Fruit fly (Drosophila melanogaster) whole organism, embryonic: ENCODE measurements around the gene Acp62F.
A peak's percentile ranks its signal among the peaks of the same experiment; 100 is the strongest.

Experiments used
- Atf3 ChIP-seq: fragments of 200-800 bp; sonication (Bioruptor generic); optimal IDR thresholded peaks from 3 replicates; lab custom pipeline; 2016; ENCODE audit warnings: missing biosample characterization, missing genetic modification characterization
- Bteb2 ChIP-seq: fragments of 200-800 bp; sonication (Bioruptor generic); optimal IDR thresholded peaks from 2 replicates; lab custom pipeline; 2016; ENCODE audit warnings: missing biosample characterization, missing genetic modification characterization
- CG11247 ChIP-seq: fragments of 200-800 bp; sonication (Bioruptor generic); IDR thresholded peaks from 2 replicates; pipeline ENCODE4 v1.3.6; 2022; ENCODE audit warnings: missing biosample characterization, missing genetic modification characterization
- CG12942 ChIP-seq: fragments of 200-800 bp; sonication (Bioruptor generic); optimal IDR thresholded peaks from 3 replicates; lab custom pipeline; 2016; ENCODE audit warnings: missing biosample characterization, missing genetic modification characterization
- CG13287 ChIP-seq: fragments of 200-800 bp; sonication (Bioruptor generic); IDR thresholded peaks from 2 replicates; pipeline ENCODE4 v1.3.6; 2022; ENCODE audit warnings: missing biosample characterization, missing genetic modification characterization; ENCODE audit not compliant: partially characterized antibody
- CG13894 ChIP-seq: fragments of 200-800 bp; sonication (Bioruptor generic); optimal IDR thresholded peaks from 3 replicates; lab custom pipeline; 2018; ENCODE audit warnings: missing biosample characterization, mild to moderate bottlenecking, missing genetic modification characterization, moderate library complexity
- CG14860 ChIP-seq: fragments of 200-800 bp; sonication (Bioruptor generic); IDR thresholded peaks from 3 replicates; pipeline ENCODE4 v1.3.6; 2022; ENCODE audit warnings: missing biosample characterization, missing genetic modification characterization; ENCODE audit not compliant: partially characterized antibody
- CG1529 ChIP-seq: fragments of 200-800 bp; sonication (Bioruptor generic); optimal IDR thresholded peaks from 3 replicates; lab custom pipeline; 2018; ENCODE audit warnings: missing biosample characterization, missing genetic modification characterization
- CG1647 ChIP-seq: fragments of 200-800 bp; sonication (Bioruptor generic); optimal IDR thresholded peaks from 3 replicates; lab custom pipeline; 2016; ENCODE audit warnings: missing biosample characterization, missing genetic modification characterization
- CG17186 ChIP-seq: fragments of 200-800 bp; sonication (Bioruptor generic); optimal IDR thresholded peaks from 3 replicates; lab custom pipeline; 2017; ENCODE audit warnings: missing biosample characterization, missing genetic modification reagents, missing genetic modification characterization
- CG17361 ChIP-seq: fragments of 200-800 bp; sonication (Bioruptor generic); IDR thresholded peaks from 3 replicates; pipeline ENCODE4 v1.3.6; 2022; ENCODE audit warnings: missing biosample characterization, missing genetic modification characterization
- CG17802 ChIP-seq: fragments of 200-800 bp; sonication (Bioruptor generic); optimal IDR thresholded peaks from 2 replicates; lab custom pipeline; 2018; ENCODE audit warnings: missing biosample characterization, mild to moderate bottlenecking, missing genetic modification characterization, moderate library complexity
- CG17829 ChIP-seq: fragments of 200-800 bp; optimal IDR thresholded peaks from 2 replicates; lab custom pipeline; 2019; ENCODE audit warnings: missing biosample characterization, mild to moderate bottlenecking, missing genetic modification characterization, moderate library complexity
- CG2116 ChIP-seq: fragments of 200-800 bp; sonication (Bioruptor generic); optimal IDR thresholded peaks from 3 replicates; lab custom pipeline; 2018; ENCODE audit warnings: missing biosample characterization, mild to moderate bottlenecking, missing genetic modification characterization
- CG32772 ChIP-seq: fragments of 200-800 bp; sonication (Bioruptor generic); IDR thresholded peaks from 2 replicates; pipeline ENCODE4 v1.3.6; 2022; ENCODE audit warnings: missing biosample characterization, missing genetic modification characterization
- CG4854 ChIP-seq: fragments of 200-800 bp; sonication (Bioruptor generic); optimal IDR thresholded peaks from 2 replicates; lab custom pipeline; 2016; ENCODE audit warnings: missing biosample characterization, missing genetic modification characterization, inconsistent platforms
- CG6813 ChIP-seq: fragments of 200-800 bp; sonication (Bioruptor generic); optimal IDR thresholded peaks from 2 replicates; lab custom pipeline; 2017; ENCODE audit warnings: missing biosample characterization, missing genetic modification characterization, mild to moderate bottlenecking, moderate library complexity, missing genetic modification reagents
- CoRest ChIP-seq: fragments of 200-800 bp; sonication (Bioruptor generic); optimal IDR thresholded peaks from 3 replicates; lab custom pipeline; 2018; ENCODE audit warnings: missing biosample characterization, mild to moderate bottlenecking, missing genetic modification characterization, moderate library complexity
- CrebB ChIP-seq: fragments of 200-800 bp; sonication (Bioruptor generic); optimal IDR thresholded peaks from 3 replicates; lab custom pipeline; 2018; ENCODE audit warnings: missing biosample characterization, mild to moderate bottlenecking, missing genetic modification characterization
- H15 ChIP-seq: fragments of 200-800 bp; sonication (Bioruptor generic); IDR thresholded peaks from 3 replicates; pipeline ENCODE4 v1.3.6; 2022; ENCODE audit warnings: missing biosample characterization, missing genetic modification characterization
- Hmx ChIP-seq: fragments of 200-800 bp; sonication (Bioruptor generic); optimal IDR thresholded peaks from 2 replicates; lab custom pipeline; 2016; ENCODE audit warnings: missing biosample characterization, missing genetic modification characterization
- Hr3 ChIP-seq: fragments of 200-800 bp; sonication (Bioruptor generic); optimal IDR thresholded peaks from 3 replicates; lab custom pipeline; 2016; ENCODE audit warnings: missing biosample characterization, missing genetic modification characterization
- Hr78 ChIP-seq, 2 experiments: fragments of 200-800 bp in 1 of 2; fragments of >200 bp in 1 of 2; sonication (Bioruptor generic) in 1 of 2; optimal IDR thresholded peaks; 2 replicates each; lab custom pipeline; 2017 to 2019; ENCODE audit warnings: missing biosample characterization in 2 of 2, missing genetic modification characterization in 2 of 2, mild to moderate bottlenecking in 1 of 2, moderate library complexity in 1 of 2
- Mad ChIP-seq: fragments of 200-800 bp; sonication (Bioruptor generic); optimal IDR thresholded peaks from 2 replicates; lab custom pipeline; 2016; ENCODE audit warnings: missing biosample characterization, missing genetic modification characterization
- Med ChIP-seq: fragments of 200-800 bp; sonication (Bioruptor generic); peaks from one replicate; lab custom pipeline; 2016; ENCODE audit warnings: missing biosample characterization, missing genetic modification characterization, mild to moderate bottlenecking, inconsistent platforms, moderate library complexity
- Meics ChIP-seq: fragments of 200-800 bp; sonication (Bioruptor generic); optimal IDR thresholded peaks from 2 replicates; lab custom pipeline; 2017; ENCODE audit warnings: missing biosample characterization, mild to moderate bottlenecking, missing genetic modification characterization
- Nf-YC ChIP-seq: fragments of 200-800 bp; optimal IDR thresholded peaks from 3 replicates; lab custom pipeline; 2019; ENCODE audit warnings: missing biosample characterization, mild to moderate bottlenecking, missing genetic modification characterization, moderate library complexity
- Rx ChIP-seq: fragments of 200-800 bp; sonication (Bioruptor generic); IDR thresholded peaks from 2 replicates; pipeline ENCODE4 v1.3.6; 2022; ENCODE audit warnings: missing biosample characterization, missing genetic modification characterization
- TFAM ChIP-seq: fragments of 200-800 bp; sonication (Bioruptor generic); optimal IDR thresholded peaks from 2 replicates; lab custom pipeline; 2017; ENCODE audit warnings: missing biosample characterization, missing genetic modification characterization, inconsistent platforms
- abd-A ChIP-seq: fragments of 200-800 bp; sonication (Bioruptor generic); optimal IDR thresholded peaks from 3 replicates; lab custom pipeline; 2019; ENCODE audit warnings: missing biosample characterization, mild to moderate bottlenecking, missing genetic modification characterization, moderate library complexity
- aop ChIP-seq: fragments of 200-800 bp; sonication (Bioruptor generic); IDR thresholded peaks from 2 replicates; pipeline ENCODE4 v1.3.6; 2022; ENCODE audit warnings: missing biosample characterization, missing genetic modification characterization
- bcd ChIP-seq: fragments of 200-800 bp; sonication (Bioruptor generic); optimal IDR thresholded peaks from 2 replicates; lab custom pipeline; 2017; ENCODE audit warnings: missing biosample characterization, mild to moderate bottlenecking, missing genetic modification characterization
- bowl ChIP-seq: fragments of 200-800 bp; sonication (Bioruptor generic); IDR thresholded peaks from 2 replicates; pipeline ENCODE4 v1.3.6; 2022; ENCODE audit warnings: missing biosample characterization, missing genetic modification characterization
- bsh ChIP-seq, 2 experiments: fragments of 200-800 bp; sonication (Bioruptor generic); optimal IDR thresholded peaks; 2 replicates each; lab custom pipeline; 2017 to 2018; ENCODE audit warnings: mild to moderate bottlenecking in 2 of 2, missing biosample characterization in 2 of 2, missing genetic modification characterization in 2 of 2, moderate library complexity in 1 of 2
- caup ChIP-seq: fragments of 200-800 bp; sonication (Bioruptor generic); optimal IDR thresholded peaks from 3 replicates; lab custom pipeline; 2017; ENCODE audit warnings: missing biosample characterization, mild to moderate bottlenecking, missing genetic modification characterization, moderate library complexity; ENCODE audit not compliant: severe bottlenecking
- chinmo ChIP-seq: fragments of 200-800 bp; sonication (Bioruptor generic); IDR thresholded peaks from 4 replicates; pipeline ENCODE4 v1.3.6; 2022; ENCODE audit warnings: missing biosample characterization, missing genetic modification characterization; ENCODE audit not compliant: partially characterized antibody
- chn ChIP-seq: fragments of 200-800 bp; sonication (Bioruptor generic); optimal IDR thresholded peaks from 2 replicates; lab custom pipeline; 2016; ENCODE audit warnings: missing biosample characterization, missing genetic modification characterization
- cwo ChIP-seq: fragments of 200-800 bp; sonication (Bioruptor generic); optimal IDR thresholded peaks from 3 replicates; lab custom pipeline; 2017; ENCODE audit warnings: missing biosample characterization, missing genetic modification characterization, mild to moderate bottlenecking, moderate library complexity, missing genetic modification reagents
- dmrt99B ChIP-seq: fragments of 200-800 bp; sonication (Bioruptor generic); optimal IDR thresholded peaks from 2 replicates; lab custom pipeline; 2018; ENCODE audit warnings: missing biosample characterization, mild to moderate bottlenecking, missing genetic modification characterization, moderate library complexity
- dysf ChIP-seq: fragments of 200-800 bp; sonication (Bioruptor generic); IDR thresholded peaks from 3 replicates; pipeline ENCODE4 v1.3.6; 2022; ENCODE audit warnings: missing biosample characterization, missing genetic modification characterization
- fu2 ChIP-seq: fragments of 200-800 bp; sonication (Bioruptor generic); optimal IDR thresholded peaks from 2 replicates; lab custom pipeline; 2016; ENCODE audit warnings: missing biosample characterization, missing genetic modification characterization
- jumu ChIP-seq: fragments of 200-800 bp; sonication (Bioruptor generic); optimal IDR thresholded peaks from 3 replicates; lab custom pipeline; 2016; ENCODE audit warnings: missing biosample characterization, missing genetic modification characterization
- kah ChIP-seq: fragments of 200-800 bp; sonication (Bioruptor generic); optimal IDR thresholded peaks from 2 replicates; lab custom pipeline; 2018; ENCODE audit warnings: missing biosample characterization, mild to moderate bottlenecking, missing genetic modification characterization
- ken ChIP-seq: fragments of 200-800 bp; sonication (Bioruptor generic); IDR thresholded peaks from 3 replicates; pipeline ENCODE4 v1.3.6; 2022; ENCODE audit warnings: missing biosample characterization, missing genetic modification characterization
- lab ChIP-seq: fragments of 200-800 bp; sonication (Bioruptor generic); optimal IDR thresholded peaks from 3 replicates; lab custom pipeline; 2017; ENCODE audit warnings: missing biosample characterization, missing genetic modification characterization, mild to moderate bottlenecking, moderate library complexity, missing genetic modification reagents
- nom ChIP-seq: fragments of 200-800 bp; sonication (Bioruptor generic); optimal IDR thresholded peaks from 2 replicates; lab custom pipeline; 2017; ENCODE audit warnings: missing biosample characterization, missing genetic modification characterization, mild to moderate bottlenecking, moderate library complexity, missing genetic modification reagents
- so ChIP-seq: fragments of 200-800 bp; sonication (Bioruptor generic); IDR thresholded peaks from 3 replicates; pipeline ENCODE4 v1.3.6; 2022; ENCODE audit warnings: missing biosample characterization, missing genetic modification characterization
- tll ChIP-seq, 2 experiments: fragments of 200-800 bp in 1 of 2; fragments of >200 bp in 1 of 2; sonication (Bioruptor generic) in 1 of 2; optimal IDR thresholded peaks; 2 replicates each; lab custom pipeline; 2017 to 2019; ENCODE audit warnings: missing biosample characterization in 2 of 2, missing genetic modification characterization in 2 of 2, mild to moderate bottlenecking in 1 of 2, moderate library complexity in 1 of 2
- trh ChIP-seq: fragments of 200-800 bp; sonication (Bioruptor generic); optimal IDR thresholded peaks from 2 replicates; lab custom pipeline; 2016; ENCODE audit warnings: missing biosample characterization, missing genetic modification characterization

Acp62F gene

dm6 chr3L:2773968-2774461 lies 34.5 kb downstream of the Acp62F start, which contains the start of the genes CG12093 and Atg2 (continued):
- TF ChIP-seq Nf-YC (tag; lab: Kevin White, UChicago): peak; percentile 87
- no peak for TF ChIP-seq abd-A (tag; lab: Kevin White, UChicago)
- peak; percentile 94 for TF ChIP-seq CG11247 (GFP tag; lab: Robert Waterston, UW)
- TF ChIP-seq Hr3 (GFP tag; lab: Kevin White, UChicago): peak; percentile 95
- TF ChIP-seq CG14860 (GFP tag; lab: Robert Waterston, UW): no peak
- peak; percentile 89 for TF ChIP-seq kah (GFP tag; lab: Kevin White, UChicago)
- TF ChIP-seq CoRest (tag; lab: Kevin White, UChicago): peak; percentile 97
- peak; percentile 95 for TF ChIP-seq Med
- TF ChIP-seq CG17361 (GFP tag; lab: Robert Waterston, UW): peak; percentile 98
- TF ChIP-seq chn: peak; percentile 89
- TF ChIP-seq CG1529 (GFP tag; lab: Kevin White, UChicago): peak; percentile 80
- TF ChIP-seq Rx: peak; percentile 85
- TF ChIP-seq Mad: peak; percentile 87
- peak; percentile 51; the same call in 1 of the 2 replicates for TF ChIP-seq aop (GFP tag; lab: Robert Waterston, UW)
- TF ChIP-seq Atf3 (GFP tag; lab: Kevin White, UChicago): peak; percentile 56
- peak; percentile 64 for TF ChIP-seq CG6813 (GFP tag; lab: Kevin White, UChicago)
- peak; percentile 93 for TF ChIP-seq bcd (GFP tag; lab: Kevin White, UChicago)
- peak; percentile 89 for TF ChIP-seq so (GFP tag; lab: Robert Waterston, UW)
- peak; percentile 94 for TF ChIP-seq CG17829 (tag; lab: Kevin White, UChicago)
- peak; percentile 45 for TF ChIP-seq TFAM (GFP tag; lab: Kevin White, UChicago)
- TF ChIP-seq dysf: peak; percentile 95
- peak; percentile 60 for TF ChIP-seq CG17186 (GFP tag; lab: Kevin White, UChicago)
- peak; percentile 91 for TF ChIP-seq caup (GFP tag; lab: Kevin White, UChicago)
- TF ChIP-seq H15 (GFP tag; lab: Robert Waterston, UW): peak; percentile 88
- peak; percentile 88 for TF ChIP-seq Bteb2 (GFP tag; lab: Kevin White, UChicago)
- peak; percentile 90 for TF ChIP-seq CG13894
- no peak for TF ChIP-seq chinmo (GFP tag; lab: Robert Waterston, UW)
- peak; percentile 68 for TF ChIP-seq CG1647 (GFP tag; lab: Kevin White, UChicago)
- peak; percentile 78 for TF ChIP-seq fu2
- peak; percentile 50 to 90 for TF ChIP-seq bsh (GFP tag; optimal IDR thresholded peaks at IDR 0.05; lab: Kevin White, UChicago)
- TF ChIP-seq CG4854 (GFP tag; lab: Kevin White, UChicago): peak; percentile 74
- TF ChIP-seq Meics (GFP tag; lab: Kevin White, UChicago): peak; percentile 90
- peak; percentile 81 for TF ChIP-seq CG2116 (GFP tag; lab: Kevin White, UChicago)
- TF ChIP-seq ken (GFP tag; lab: Robert Waterston, UW): peak; percentile 94
- TF ChIP-seq CG32772 (GFP tag; lab: Robert Waterston, UW): peak; percentile 93
- peak; percentile 91 for TF ChIP-seq dmrt99B
- 0 out of 2 replicates have a peak, but pooled peaks have one; percentile 29 for TF ChIP-seq CG13287
- TF ChIP-seq bowl (GFP tag; lab: Robert Waterston, UW): peak; percentile 61; the same call in 1 of the 2 replicates
- peak; percentile 51 for TF ChIP-seq CG17802 (tag; lab: Kevin White, UChicago)
- no peak for TF ChIP-seq Hmx
- peak; percentile 73 for TF ChIP-seq jumu (GFP tag; lab: Kevin White, UChicago)
- peak; percentile 78 for TF ChIP-seq trh
- peak; percentile 92 for TF ChIP-seq CG12942 (GFP tag; lab: Kevin White, UChicago)
- TF ChIP-seq lab (GFP tag; lab: Kevin White, UChicago): peak; percentile 93
- peak; percentile 77 for TF ChIP-seq cwo (GFP tag; lab: Kevin White, UChicago)
- peak; percentile 24 to 85 for TF ChIP-seq tll (GFP tag; optimal IDR thresholded peaks at IDR 0.05; lab: Kevin White, UChicago)
- TF ChIP-seq CrebB (tag; lab: Kevin White, UChicago): peak; percentile 85
- TF ChIP-seq nom (GFP tag; lab: Kevin White, UChicago): peak; percentile 80
- TF ChIP-seq Hr78 (GFP tag; optimal IDR thresholded peaks at IDR 0.05; lab: Kevin White, UChicago): peak in 1 of 2 experiments; percentile 39
